Worm (Caenorhabditis elegans): Measurements from ENCODE around the gene kcc-2.

- no peak for TF ChIP-seq nhr-12 (tag; optimal IDR thresholded peaks at IDR 0.05)
- TF ChIP-seq R02D3.7 (tag; optimal IDR thresholded peaks at IDR 0.05) = no peak
- TF ChIP-seq unc-39 (tag; optimal IDR thresholded peaks at IDR 0.05) = no peak
Measured at ce11 chrIV:6054833-6055232, 14.1 kb downstream of the kcc-2 start.

Measured in whole organism, L2 larva.